Worm (Caenorhabditis elegans) whole organism, mixed stage, embryonic: ENCODE measurements around the gene ugt-7.

Experiments
- bed-3 ChIP-seq: fragments of 200-800 bp; sonication (Bioruptor generic); optimal IDR thresholded peaks from 3 replicates; lab custom pipeline; 2018; ENCODE audit warnings: mild to moderate bottlenecking, missing genetic modification characterization, moderate library complexity, missing compliant biosample characterization
- ces-1 ChIP-seq: fragments of 150-350 bp; optimal IDR thresholded peaks from 2 replicates; lab custom pipeline; 2014; ENCODE audit warnings: missing biosample characterization, missing genetic modification reagents, missing genetic modification characterization
- cnd-1 ChIP-seq: fragments of 200-800 bp; sonication (Bioruptor generic); optimal IDR thresholded peaks from 2 replicates; lab custom pipeline; 2018; ENCODE audit warnings: mild to moderate bottlenecking, missing genetic modification characterization, missing compliant biosample characterization
- elt-3 ChIP-seq: fragments of 150-350 bp; optimal IDR thresholded peaks from 2 replicates; lab custom pipeline; 2014; ENCODE audit warnings: missing biosample characterization, missing genetic modification characterization
- mab-5 ChIP-seq: fragments of 150-350 bp; optimal IDR thresholded peaks from 2 replicates; lab custom pipeline; 2014; ENCODE audit warnings: missing biosample characterization, missing genetic modification characterization
- nhr-76 ChIP-seq: sonication (generic microtip); optimal IDR thresholded peaks from 2 replicates; lab custom pipeline; 2017; ENCODE audit warnings: missing biosample characterization, missing genetic modification characterization
- snpc-4 ChIP-seq: fragments of 150-350 bp; optimal IDR thresholded peaks from 2 replicates; lab custom pipeline; 2014; ENCODE audit warnings: missing biosample characterization, missing genetic modification characterization
- unc-39 ChIP-seq: fragments of 150-350 bp; optimal IDR thresholded peaks from 2 replicates; lab custom pipeline; 2014; ENCODE audit warnings: missing biosample characterization, missing genetic modification characterization
- unc-62 ChIP-seq: fragments of 150-350 bp; optimal IDR thresholded peaks from 2 replicates; lab custom pipeline; 2014; ENCODE audit warnings: missing biosample characterization, missing genetic modification reagents, missing genetic modification characterization

DNA sequence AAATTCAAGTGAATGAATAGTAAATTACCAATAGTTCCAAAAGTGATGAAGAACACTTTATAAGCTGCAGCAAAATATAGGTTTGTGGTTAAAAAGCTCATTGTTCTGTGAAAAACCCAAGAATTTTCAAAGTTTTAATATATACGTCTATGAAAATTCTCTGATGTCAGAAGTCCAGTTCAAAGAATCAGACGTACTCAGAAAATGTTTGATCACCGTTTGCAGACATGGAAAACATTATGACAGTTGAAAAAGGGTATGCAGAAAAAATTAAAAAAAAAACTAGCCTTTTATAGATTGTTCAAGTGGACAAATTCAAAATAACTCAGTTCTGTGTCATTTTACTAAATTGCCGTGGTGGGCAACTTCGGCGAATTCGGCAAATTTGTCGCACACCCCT lies 25.7 kb downstream of the ugt-7 start, which contains the start of gene srsx-10:
- TF ChIP-seq bed-3 (GFP tag; lab: Kevin White, UChicago) (no peak), unc-62 (GFP tag; lab: Kevin White, UChicago) (no peak), ces-1 (GFP tag; lab: Kevin White, UChicago) (no peak), snpc-4 (no peak), elt-3 (tag; lab: Kevin White, UChicago) (no peak), nhr-76 (tag; lab: Kevin White, UChicago) (no peak), cnd-1 (tag; lab: Kevin White, UChicago) (no peak), unc-39 (tag; lab: Kevin White, UChicago) (no peak), mab-5 (tag; lab: Kevin White, UChicago) (no peak)
